Worm (Caenorhabditis elegans) whole organism, L4/young adult: ENCODE results near the gene F11G11.5.
A peak's percentile ranks its signal among the peaks of the same experiment; 100 is the strongest.
"Not testable (repeated sequence)": the region's sequence is repeated elsewhere in the genome, so short reads cannot be mapped to it uniquely, and the experiment has no call there.

Source experiments
- W03F9.2 ChIP-seq: fragments of 150-350 bp; optimal IDR thresholded peaks from 2 replicates; lab custom pipeline; 2014; ENCODE audit warnings: missing biosample characterization, missing genetic modification characterization
- dao-5 ChIP-seq: sonication (generic microtip); optimal IDR thresholded peaks from 2 replicates; lab custom pipeline; 2016; ENCODE audit warnings: missing genotype, missing genetic modification characterization, moderate library complexity, missing compliant biosample characterization
- him-1 ChIP-seq: sonication (generic microtip); optimal IDR thresholded peaks from 2 replicates; lab custom pipeline; 2016; ENCODE audit warnings: missing genotype, missing genetic modification reagents, missing genetic modification characterization, missing compliant biosample characterization

The F11G11.5 gene

ce11 chrII:4857873-4858364 is at the start of gene F11G11.5:
TSS of gene F11G11.5 (plus strand) at chrII:4857923.
- no peak for TF ChIP-seq W03F9.2 (tag; lab: Kevin White, UChicago)
- TF ChIP-seq him-1 (tag; lab: Kevin White, UChicago): no peak
- TF ChIP-seq dao-5: no peak

DNA sequence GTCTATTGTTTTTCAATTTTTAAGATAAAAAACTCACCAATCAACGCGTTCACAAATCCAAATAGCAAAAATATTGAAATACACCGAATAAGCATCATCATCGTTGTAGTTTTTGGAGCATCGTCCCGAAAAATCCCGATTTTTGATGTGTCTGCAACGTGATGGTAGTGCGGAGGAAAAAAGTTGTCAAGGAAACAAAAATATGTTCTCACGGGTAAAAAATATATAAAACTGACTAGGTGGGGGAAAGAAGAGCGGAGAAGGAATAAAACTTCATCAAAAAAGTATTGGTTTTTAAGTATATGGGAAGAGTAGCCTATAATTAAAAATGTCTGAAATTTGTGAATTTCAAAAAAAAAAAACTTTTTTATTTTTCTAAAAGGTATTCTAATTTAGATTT is 45.7 kb upstream of the F11G11.5 start, which contains the start of gene rig-6:
Gene rig-6 (minus strand): TSS at position 101 of the 400 bp plus-strand sequence.
- TF ChIP-seq dao-5 (no peak), him-1 (tag; lab: Kevin White, UChicago) (no peak)

DNA sequence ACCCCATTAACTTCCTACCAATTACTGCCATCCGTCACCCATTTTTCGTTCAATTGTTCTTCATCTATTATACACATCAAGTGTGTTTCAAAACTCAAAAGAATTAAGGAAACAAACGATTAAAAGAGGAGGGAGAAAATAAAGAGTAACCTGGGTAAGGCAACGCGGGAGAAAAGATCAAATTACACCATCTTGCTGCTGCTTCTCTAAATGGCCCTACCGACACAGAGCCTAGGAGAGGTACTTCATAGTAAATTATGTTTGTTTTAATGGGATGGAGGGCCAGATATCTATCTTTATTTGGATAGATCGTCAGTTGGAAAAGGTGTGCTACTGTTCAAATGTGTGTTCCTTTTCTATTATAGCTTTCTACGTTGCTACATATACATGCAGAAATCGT is 42.4 kb upstream of the F11G11.5 start:
- TF ChIP-seq him-1 (tag; lab: Kevin White, UChicago) (no peak), dao-5 (no peak)

DNA sequence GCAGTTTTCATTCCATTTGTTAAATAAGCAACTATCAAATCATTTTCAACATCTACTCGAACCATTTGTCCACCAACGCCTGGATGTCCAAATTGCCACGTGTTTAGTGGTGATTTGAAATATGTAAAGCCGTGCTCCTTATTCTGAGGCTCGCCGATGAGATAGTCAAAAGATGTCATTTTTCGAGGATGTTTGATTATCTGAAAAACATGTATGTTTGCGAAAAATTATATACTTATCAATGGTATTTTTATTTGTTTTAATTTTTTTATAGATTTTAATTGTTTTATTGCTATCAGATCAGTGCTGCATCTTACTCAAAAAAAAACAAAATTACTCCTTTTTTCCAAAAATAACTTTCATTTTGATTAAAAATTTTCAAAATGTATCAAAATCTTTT is 38.9 kb upstream of the F11G11.5 start:
- TF ChIP-seq dao-5: no peak
- no peak for TF ChIP-seq W03F9.2 (tag; lab: Kevin White, UChicago)
- TF ChIP-seq him-1 (tag; lab: Kevin White, UChicago): no peak

ce11 chrII:4821739-4822138 is 36.0 kb upstream of the F11G11.5 start, which contains the start of gene lact-5:
TSS of gene lact-5 (minus strand) at chrII:4821739.
- TF ChIP-seq him-1 (tag; lab: Kevin White, UChicago) (no peak), dao-5 (no peak), W03F9.2 (tag; lab: Kevin White, UChicago) (no peak)

DNA sequence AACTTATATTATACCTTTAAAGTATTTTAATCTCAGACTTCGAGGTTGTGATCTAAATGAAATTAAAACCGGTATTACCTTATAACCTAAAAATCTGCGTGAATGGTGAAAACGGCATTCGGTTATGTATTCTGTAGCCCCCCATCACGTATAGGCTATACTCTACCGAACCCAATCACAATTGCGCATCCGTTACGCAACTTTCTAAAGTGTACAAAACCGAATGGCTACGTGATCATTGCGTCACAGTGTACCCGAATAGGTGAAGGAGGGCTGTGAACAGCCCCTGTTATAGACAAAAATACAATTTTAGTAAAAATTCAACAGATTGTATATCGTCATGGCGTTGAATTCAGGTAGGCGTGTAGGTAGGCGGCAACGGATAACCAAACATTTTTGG is 35.1 kb upstream of the F11G11.5 start:
- TF ChIP-seq him-1 (tag; lab: Kevin White, UChicago): no peak
- no peak for TF ChIP-seq dao-5
- TF ChIP-seq W03F9.2 (tag; lab: Kevin White, UChicago): no peak

ce11 chrII:4825133-4825532 is 32.6 kb upstream of the F11G11.5 start, which contains the start of the genes C33F10.8 and msp-40:
TSS of gene C33F10.8 (minus strand) at chrII:4825233.
TSS of gene msp-40 (plus strand) at chrII:4825414.
- TF ChIP-seq him-1 (tag; lab: Kevin White, UChicago); W03F9.2 (tag; lab: Kevin White, UChicago); dao-5: not testable (repeated sequence)

ce11 chrII:4827734-4828609 is 29.8 kb upstream of the F11G11.5 start, which contains the start of the genes fbxb-88 and tbck-1:
TSS of gene fbxb-88 (minus strand) at chrII:4827884.
TSS of gene tbck-1 (plus strand) at chrII:4828559.
- peak; percentile 35 for TF ChIP-seq W03F9.2 (tag; lab: Kevin White, UChicago)
- TF ChIP-seq dao-5: no peak

ce11 chrII:4834761-4835160 is 23.0 kb upstream of the F11G11.5 start, which contains the start of the genes C33F10.11 and C33F10.1:
TSS of gene C33F10.11 (minus strand) at chrII:4834861.
TSS of gene C33F10.1 (plus strand) at chrII:4835023.
- TF ChIP-seq dao-5 (no peak), W03F9.2 (tag; lab: Kevin White, UChicago) (no peak), him-1 (tag; lab: Kevin White, UChicago) (no peak)

DNA sequence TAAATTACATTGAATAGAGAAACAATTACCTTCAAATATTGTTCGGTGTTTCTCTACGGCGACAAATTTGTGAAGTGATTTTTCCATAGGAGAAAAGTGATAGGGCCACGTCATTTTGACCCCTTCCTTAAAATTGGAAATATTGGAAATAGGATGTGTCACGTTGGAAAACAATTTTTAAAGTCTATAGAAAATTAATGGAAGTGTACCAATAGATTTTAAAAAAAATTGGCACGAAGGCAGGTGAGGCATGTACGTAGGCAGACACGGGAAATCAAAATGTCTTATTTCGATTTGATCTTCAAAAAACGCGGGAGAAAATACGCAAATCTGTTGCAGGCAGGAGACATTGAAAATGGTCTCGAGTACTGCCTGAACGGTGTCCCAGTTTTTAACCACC is 20.1 kb upstream of the F11G11.5 start, which contains the start of gene C33F10.12:
Gene C33F10.12 (minus strand): TSS at position 101 of the 400 bp plus-strand sequence.
- TF ChIP-seq W03F9.2 (tag; lab: Kevin White, UChicago) (no peak), him-1 (tag; lab: Kevin White, UChicago) (no peak), dao-5 (no peak)

DNA sequence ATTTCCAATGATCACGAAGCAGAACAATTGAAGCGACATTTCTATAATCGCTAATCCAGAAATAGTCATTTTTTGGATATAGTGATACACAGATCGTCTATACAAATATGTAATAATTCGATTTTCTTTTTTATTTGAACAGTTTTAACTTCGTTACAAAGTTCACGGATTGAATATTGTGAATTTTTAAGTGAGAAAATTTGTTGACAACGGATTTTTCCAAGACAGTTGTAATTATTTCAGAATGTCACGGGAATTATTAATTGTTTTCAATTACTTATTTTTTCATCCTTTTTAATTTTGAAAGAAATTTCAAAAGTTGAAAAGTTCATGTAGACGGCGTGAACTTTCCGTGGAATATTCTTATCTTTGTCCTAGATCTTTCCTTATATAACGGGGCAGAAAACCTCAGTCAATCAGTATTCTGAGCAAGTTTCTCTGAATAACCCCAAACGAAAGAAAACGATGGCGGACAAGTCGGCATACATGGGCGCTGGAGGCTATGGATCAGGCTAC is 15.5 kb upstream of the F11G11.5 start, which contains the start of the genes T23B7.2 and nspd-4:
Gene T23B7.2 (minus strand): TSS at position 101 of the 516 bp plus-strand sequence.
Gene nspd-4 (plus strand): TSS at position 466 of the 516 bp plus-strand sequence.
- not testable (repeated sequence) for TF ChIP-seq W03F9.2 (tag; lab: Kevin White, UChicago); dao-5; him-1 (tag; lab: Kevin White, UChicago)

DNA sequence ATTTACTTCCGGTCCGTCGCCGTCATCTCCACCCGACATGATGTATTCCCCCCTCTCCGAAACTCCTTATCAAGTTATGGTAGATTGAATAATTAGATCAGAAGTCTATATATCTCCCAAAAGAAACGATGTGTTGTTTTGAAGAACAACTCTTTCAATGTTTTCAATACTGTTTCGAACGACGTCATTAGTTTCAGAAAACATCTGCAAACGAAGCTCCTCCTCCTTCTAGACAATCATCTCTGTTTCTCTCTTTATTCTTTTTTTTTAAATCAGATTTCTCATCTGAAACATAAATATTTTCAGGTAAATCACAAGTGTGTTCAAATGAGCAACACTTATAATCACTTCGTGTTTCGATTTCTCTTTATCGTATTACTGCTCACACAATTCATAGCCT is 7.8 kb upstream of the F11G11.5 start, which contains the start of gene T23B7.3:
Gene T23B7.3 (plus strand): TSS at position 301 of the 400 bp plus-strand sequence.
- TF ChIP-seq dao-5 (no peak), him-1 (tag; lab: Kevin White, UChicago) (no peak), W03F9.2 (tag; lab: Kevin White, UChicago) (no peak)

- TF ChIP-seq dao-5 (no peak), W03F9.2 (tag; lab: Kevin White, UChicago) (peak; percentile 97), him-1 (tag; lab: Kevin White, UChicago) (peak; percentile 92)
These were observed 6.1 kb upstream of the F11G11.5 start, which contains the start of gene dnj-9 for ce11 chrII:4851594-4852106. TSS of gene dnj-9 (plus strand) at chrII:4852056.
